Worm (Caenorhabditis elegans): ENCODE data around the gene F13H8.1.

F13H8.1 gene

DNA sequence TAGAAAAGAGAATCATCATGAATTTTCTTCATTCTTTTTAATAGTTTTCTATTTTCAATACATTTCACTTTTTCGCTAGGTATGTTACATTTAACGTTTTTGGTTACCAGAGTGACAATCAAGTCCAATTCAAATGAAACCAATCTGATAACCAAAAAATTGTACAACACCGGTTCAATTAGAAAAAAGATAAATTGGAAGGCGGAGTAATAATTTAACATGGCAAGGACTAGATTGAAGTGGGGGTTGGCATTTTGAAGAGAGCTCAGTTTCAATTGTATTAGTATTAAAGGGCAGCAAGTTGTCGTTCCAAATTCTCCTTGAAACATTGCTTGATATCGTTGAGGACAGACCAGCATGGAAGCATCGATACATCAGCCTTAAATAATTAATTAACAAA is 30.5 kb upstream of the F13H8.1 start (continued):
- TF ChIP-seq rec-8 (tag; optimal IDR thresholded peaks at IDR 0.05), result no peak
- no peak for TF ChIP-seq egl-18 (GFP tag; IDR thresholded peaks at IDR 0.05)
- no peak for TF ChIP-seq pha-4 (tag; optimal IDR thresholded peaks at IDR 0.05)
- no peak for TF ChIP-seq ceh-40 (GFP tag; IDR thresholded peaks at IDR 0.05)
- TF ChIP-seq repo-1 (tag; optimal IDR thresholded peaks at IDR 0.05), result peak; percentile 37
- no peak for TF ChIP-seq nhr-179 (tag; optimal IDR thresholded peaks at IDR 0.05)
- no peak for TF ChIP-seq K11D2.4 (GFP tag; IDR thresholded peaks at IDR 0.05)
- TF ChIP-seq ceh-27 (GFP tag; optimal IDR thresholded peaks at IDR 0.05), result no peak
- TF ChIP-seq F57A8.1 (GFP tag; optimal IDR thresholded peaks at IDR 0.05), result no peak
- TF ChIP-seq hlh-26 (GFP tag; conservative IDR thresholded peaks at IDR 0.05), result no peak
- TF ChIP-seq snpc-3.4 (tag; optimal IDR thresholded peaks at IDR 0.05), result peak; percentile 33
- no peak for TF ChIP-seq ztf-6 (GFP tag; IDR thresholded peaks at IDR 0.05)
- no peak for TF ChIP-seq somi-1 (GFP tag; optimal IDR thresholded peaks at IDR 0.05)
- no peak for TF ChIP-seq let-607 (tag; optimal IDR thresholded peaks at IDR 0.05)
- TF ChIP-seq T26A5.8 (tag; optimal IDR thresholded peaks at IDR 0.05), result no peak
- TF ChIP-seq ceh-91 (GFP tag; IDR thresholded peaks at IDR 0.05), result no peak
- TF ChIP-seq Y53F4B.3 (GFP tag; IDR thresholded peaks at IDR 0.05), result no peak
- TF ChIP-seq akir-1 (GFP tag; optimal IDR thresholded peaks at IDR 0.05), result no peak
- 0 out of 2 replicates have a peak, but pooled peaks have one; percentile 38 for TF ChIP-seq hsf-1 (GFP tag; IDR thresholded peaks at IDR 0.05)
- TF ChIP-seq F52B5.7 (tag; optimal IDR thresholded peaks at IDR 0.05), result no peak
- no peak for TF ChIP-seq B0035.1 (tag; optimal IDR thresholded peaks at IDR 0.05)
- TF ChIP-seq F57C9.4 (tag; optimal IDR thresholded peaks at IDR 0.05), result no peak
- TF ChIP-seq ets-4 (GFP tag; optimal IDR thresholded peaks at IDR 0.05), result no peak
- TF ChIP-seq B0019.2 (GFP tag; conservative IDR thresholded peaks at IDR 0.05), result no peak
- TF ChIP-seq lin-40 (tag; optimal IDR thresholded peaks at IDR 0.05), result no peak
- no peak for TF ChIP-seq Y67H2A.10 (GFP tag; conservative IDR thresholded peaks at IDR 0.05)
- no peak for TF ChIP-seq aptf-2 (GFP tag; conservative IDR thresholded peaks at IDR 0.05)
- TF ChIP-seq nfya-1 (tag; optimal IDR thresholded peaks at IDR 0.05; ENCODE audit: borderline replicate concordance, insufficient read depth), result no peak
- TF ChIP-seq sptf-2 (GFP tag; optimal IDR thresholded peaks at IDR 0.05), result no peak
- no peak for TF ChIP-seq snpc-1.1 (tag; optimal IDR thresholded peaks at IDR 0.05; ENCODE audit: insufficient read depth)
- no peak for TF ChIP-seq ZK185.1 (tag; optimal IDR thresholded peaks at IDR 0.05; ENCODE audit: poor library complexity, severe bottlenecking)
- no peak for TF ChIP-seq nhr-27 (tag; optimal IDR thresholded peaks at IDR 0.05)
- TF ChIP-seq mcd-1 (GFP tag; IDR thresholded peaks at IDR 0.05), result no peak
- TF ChIP-seq cebp-1 (GFP tag; IDR thresholded peaks at IDR 0.05), result no peak
- TF ChIP-seq cebp-1 (tag; optimal IDR thresholded peaks at IDR 0.05), result no peak
- TF ChIP-seq ztf-18 (tag; optimal IDR thresholded peaks at IDR 0.05), result no peak
- TF ChIP-seq Y95B8A.8 (GFP tag; IDR thresholded peaks at IDR 0.05), result 0 out of 2 replicates have a peak, but pooled peaks have one; percentile 51
- TF ChIP-seq ceh-100 (GFP tag; IDR thresholded peaks at IDR 0.05), result no peak
- 0 out of 2 replicates have a peak, but pooled peaks have one; percentile 29 for TF ChIP-seq pbrm-1 (GFP tag; IDR thresholded peaks at IDR 0.05)
- no peak for TF ChIP-seq zfh-2 (GFP tag; conservative IDR thresholded peaks at IDR 0.05)
- TF ChIP-seq F33H1.4 (GFP tag; IDR thresholded peaks at IDR 0.05), result no peak
- peak; percentile 55; the same call in 1 of the 2 replicates for TF ChIP-seq B0336.3 (GFP tag; IDR thresholded peaks at IDR 0.05)
- TF ChIP-seq madf-8 (GFP tag; conservative IDR thresholded peaks at IDR 0.05), result no peak
- TF ChIP-seq ztf-26 (tag; optimal IDR thresholded peaks at IDR 0.05), result no peak
- peak; percentile 60; the same call in 1 of the 2 replicates for TF ChIP-seq Y79H2A.3 (GFP tag; conservative IDR thresholded peaks at IDR 0.05)
- no peak for TF ChIP-seq lin-26 (GFP tag; IDR thresholded peaks at IDR 0.05)
- no peak for TF ChIP-seq ceh-58 (GFP tag; IDR thresholded peaks at IDR 0.05)
- peak; percentile 63; the same call in 1 of the 2 replicates for TF ChIP-seq Y56A3A.18 (GFP tag; IDR thresholded peaks at IDR 0.05)
